Fruit fly (Drosophila melanogaster) S2 (cell line): ENCODE results near the gene CG11842.

ENCODE experiments used
- CG8478 ChIP-seq: fragments of >200 bp; optimal IDR thresholded peaks from 2 replicates; lab custom pipeline; 2018
- CTCF ChIP-seq, 2 experiments: fragments of >200 bp; optimal IDR thresholded peaks; 2 replicates each; lab custom pipeline; 2018

dm6 chr3R:29072834-29073233 lies 20.4 kb downstream of the CG11842 start:
- TF ChIP-seq CG8478 (lab: Kevin White, UChicago) = no peak
- no peak for TF ChIP-seq CTCF (optimal IDR thresholded peaks at IDR 0.05; lab: Kevin White, UChicago)
